Fruit fly (Drosophila melanogaster) whole organism, prepupa: ENCODE data around the gene squ.

ENCODE experiments used
- Blimp-1 ChIP-seq: fragments of 200-800 bp; sonication (Bioruptor generic); optimal IDR thresholded peaks from 3 replicates; lab custom pipeline; 2017; ENCODE audit warnings: missing biosample characterization, missing genetic modification characterization, mild to moderate bottlenecking, moderate library complexity, missing genetic modification reagents
- CG10631 ChIP-seq: fragments of 200-800 bp; sonication (Bioruptor generic); optimal IDR thresholded peaks from 2 replicates; lab custom pipeline; 2016; ENCODE audit warnings: missing biosample characterization, missing genetic modification characterization
- CG10669 ChIP-seq: fragments of 200-800 bp; sonication (Bioruptor generic); optimal IDR thresholded peaks from 3 replicates; lab custom pipeline; 2018; ENCODE audit warnings: missing biosample characterization, mild to moderate bottlenecking, missing genetic modification characterization, moderate library complexity
- CG11294 ChIP-seq: fragments of 200-800 bp; sonication (Bioruptor generic); IDR thresholded peaks from 2 replicates; pipeline ENCODE4 v1.3.6; 2022; ENCODE audit warnings: missing biosample characterization, missing genetic modification characterization
- CG11902 ChIP-seq: fragments of 200-800 bp; sonication (Bioruptor generic); optimal IDR thresholded peaks from 3 replicates; lab custom pipeline; 2016; ENCODE audit warnings: missing biosample characterization, missing genetic modification characterization
- CG1621 ChIP-seq: fragments of 200-800 bp; sonication (Bioruptor generic); optimal IDR thresholded peaks from 3 replicates; lab custom pipeline; 2018; ENCODE audit warnings: missing biosample characterization, mild to moderate bottlenecking, missing genetic modification characterization
- CG16779 ChIP-seq: fragments of 200-800 bp; sonication (Bioruptor generic); optimal IDR thresholded peaks from 3 replicates; lab custom pipeline; 2017; ENCODE audit warnings: missing biosample characterization, mild to moderate bottlenecking, missing genetic modification characterization
- CG3032 ChIP-seq: fragments of 200-800 bp; optimal IDR thresholded peaks from 2 replicates; lab custom pipeline; 2019; ENCODE audit warnings: missing biosample characterization, mild to moderate bottlenecking, missing genetic modification characterization, moderate library complexity
- CG31627 ChIP-seq: fragments of 200-800 bp; sonication (Bioruptor generic); optimal IDR thresholded peaks from 3 replicates; lab custom pipeline; 2016; ENCODE audit warnings: missing biosample characterization, missing genetic modification characterization
- CG32006 ChIP-seq: fragments of 200-800 bp; sonication (Bioruptor generic); optimal IDR thresholded peaks from 3 replicates; lab custom pipeline; 2017; ENCODE audit warnings: missing biosample characterization, mild to moderate bottlenecking, missing genetic modification characterization
- CG34406 ChIP-seq: fragments of 200-800 bp; sonication (Bioruptor generic); optimal IDR thresholded peaks from 3 replicates; lab custom pipeline; 2016; ENCODE audit warnings: missing biosample characterization, missing genetic modification characterization
- CG3919 ChIP-seq: fragments of 200-800 bp; sonication (Bioruptor generic); optimal IDR thresholded peaks from 3 replicates; lab custom pipeline; 2016; ENCODE audit warnings: missing biosample characterization, missing genetic modification characterization
- CG6163 ChIP-seq: fragments of 200-800 bp; sonication (Bioruptor generic); IDR thresholded peaks from 3 replicates; pipeline ENCODE4 v1.3.6; 2022; ENCODE audit warnings: missing biosample characterization, missing genetic modification characterization
- CG6792 ChIP-seq: fragments of 200-800 bp; sonication (Bioruptor generic); optimal IDR thresholded peaks from 3 replicates; lab custom pipeline; 2016; ENCODE audit warnings: missing biosample characterization, missing genetic modification characterization
- CG6854 ChIP-seq: fragments of 200-800 bp; sonication (Bioruptor generic); optimal IDR thresholded peaks from 2 replicates; lab custom pipeline; 2017; ENCODE audit warnings: missing biosample characterization, mild to moderate bottlenecking, missing genetic modification characterization
- CG7368 ChIP-seq: fragments of 200-800 bp; sonication (Bioruptor generic); optimal IDR thresholded peaks from 3 replicates; lab custom pipeline; 2016; ENCODE audit warnings: missing biosample characterization, missing genetic modification characterization
- CG8119 ChIP-seq: fragments of 200-800 bp; sonication (Bioruptor generic); IDR thresholded peaks from 3 replicates; pipeline ENCODE4 v1.3.6; 2022; ENCODE audit warnings: missing biosample characterization, missing genetic modification characterization
- CG8319 ChIP-seq: fragments of 200-800 bp; sonication (Bioruptor generic); optimal IDR thresholded peaks from 3 replicates; lab custom pipeline; 2016; ENCODE audit warnings: missing biosample characterization, missing genetic modification characterization
- Eip75B ChIP-seq: fragments of 200-800 bp; sonication (Bioruptor generic); optimal IDR thresholded peaks from 3 replicates; lab custom pipeline; 2016; ENCODE audit warnings: missing biosample characterization, missing genetic modification characterization
- Eip78C ChIP-seq: fragments of 200-800 bp; sonication (Bioruptor generic); peaks from one replicate; lab custom pipeline; 2016; ENCODE audit warnings: missing biosample characterization, missing genetic modification characterization
- Eip93F ChIP-seq: fragments of 200-800 bp; sonication (Bioruptor generic); optimal IDR thresholded peaks from 2 replicates; lab custom pipeline; 2016; ENCODE audit warnings: missing biosample characterization, mild to moderate bottlenecking, missing genetic modification characterization
- Hr39 ChIP-seq: fragments of 200-800 bp; sonication (Bioruptor generic); optimal IDR thresholded peaks from 2 replicates; lab custom pipeline; 2016; ENCODE audit warnings: missing biosample characterization, missing genetic modification characterization
- Hr4 ChIP-seq: fragments of 200-800 bp; sonication (Bioruptor generic); optimal IDR thresholded peaks from 3 replicates; lab custom pipeline; 2016; ENCODE audit warnings: missing biosample characterization, missing genetic modification characterization
- Lpt ChIP-seq: fragments of 200-800 bp; sonication (Bioruptor generic); optimal IDR thresholded peaks from 3 replicates; lab custom pipeline; 2016; ENCODE audit warnings: missing biosample characterization, missing genetic modification characterization
- Met ChIP-seq: fragments of 200-800 bp; sonication (Bioruptor generic); optimal IDR thresholded peaks from 3 replicates; lab custom pipeline; 2016; ENCODE audit warnings: missing biosample characterization, missing genetic modification characterization
- OdsH ChIP-seq: fragments of 200-800 bp; sonication (Bioruptor generic); optimal IDR thresholded peaks from 3 replicates; lab custom pipeline; 2016; ENCODE audit warnings: missing biosample characterization, missing genetic modification characterization
- Sox102F ChIP-seq: fragments of 200-800 bp; sonication (Bioruptor generic); optimal IDR thresholded peaks from 2 replicates; lab custom pipeline; 2016; ENCODE audit warnings: missing biosample characterization, mild to moderate bottlenecking, missing genetic modification characterization
- Sox14 ChIP-seq: fragments of 200-800 bp; sonication (Bioruptor generic); optimal IDR thresholded peaks from 3 replicates; lab custom pipeline; 2016; ENCODE audit warnings: missing biosample characterization, missing genetic modification characterization
- acj6 ChIP-seq: fragments of 200-800 bp; sonication (Bioruptor generic); optimal IDR thresholded peaks from 3 replicates; lab custom pipeline; 2016; ENCODE audit warnings: missing biosample characterization, missing genetic modification characterization
- cyc ChIP-seq: fragments of 200-800 bp; sonication (Bioruptor generic); optimal IDR thresholded peaks from 3 replicates; lab custom pipeline; 2016; ENCODE audit warnings: missing biosample characterization, missing genetic modification characterization
- dsx ChIP-seq: fragments of 200-800 bp; optimal IDR thresholded peaks from 3 replicates; lab custom pipeline; 2019; ENCODE audit warnings: missing biosample characterization, mild to moderate bottlenecking, missing genetic modification characterization, moderate library complexity; ENCODE audit not compliant: poor library complexity, severe bottlenecking
- eg ChIP-seq: fragments of 200-800 bp; sonication (Bioruptor generic); IDR thresholded peaks from 3 replicates; pipeline ENCODE4 v1.3.6; 2022; ENCODE audit warnings: missing biosample characterization, missing genetic modification characterization
- esn ChIP-seq: fragments of 200-800 bp; sonication (Bioruptor generic); optimal IDR thresholded peaks from 2 replicates; lab custom pipeline; 2016; ENCODE audit warnings: missing biosample characterization, mild to moderate bottlenecking, missing genetic modification characterization, moderate library complexity
- fd59A ChIP-seq: fragments of 200-800 bp; sonication (Bioruptor generic); optimal IDR thresholded peaks from 2 replicates; lab custom pipeline; 2017; ENCODE audit warnings: missing biosample characterization, mild to moderate bottlenecking, missing genetic modification characterization, missing genetic modification reagents
- fkh ChIP-seq: fragments of 200-800 bp; sonication (Bioruptor generic); optimal IDR thresholded peaks from 3 replicates; lab custom pipeline; 2017; ENCODE audit warnings: missing biosample characterization, mild to moderate bottlenecking, missing genetic modification characterization, moderate library complexity
- lz ChIP-seq: fragments of 200-800 bp; sonication (Bioruptor generic); optimal IDR thresholded peaks from 3 replicates; lab custom pipeline; 2016; ENCODE audit warnings: missing biosample characterization, missing genetic modification characterization
- net ChIP-seq: fragments of 200-800 bp; sonication (Bioruptor generic); optimal IDR thresholded peaks from 3 replicates; lab custom pipeline; 2016; ENCODE audit warnings: missing biosample characterization, missing genetic modification characterization
- pdm3 ChIP-seq: fragments of 200-800 bp; sonication (Bioruptor generic); optimal IDR thresholded peaks from 3 replicates; lab custom pipeline; 2016; ENCODE audit warnings: missing biosample characterization, missing genetic modification characterization
- salr ChIP-seq, 2 experiments: fragments of 200-800 bp; sonication (Bioruptor generic); optimal IDR thresholded peaks; 3 replicates each; lab custom pipeline; 2016 to 2018; ENCODE audit warnings: missing biosample characterization in 2 of 2, missing genetic modification characterization in 2 of 2, mild to moderate bottlenecking in 1 of 2
- spab ChIP-seq: fragments of 200-800 bp; sonication (Bioruptor generic); optimal IDR thresholded peaks from 2 replicates; lab custom pipeline; 2017; ENCODE audit warnings: missing biosample characterization, mild to moderate bottlenecking, missing genetic modification characterization, missing genetic modification reagents
- ss ChIP-seq, 2 experiments: fragments of 200-800 bp; sonication (Bioruptor generic); optimal IDR thresholded peaks; 2 replicates in 1 of 2; 3 replicates in 1 of 2; lab custom pipeline; 2017 to 2018; ENCODE audit warnings: mild to moderate bottlenecking in 2 of 2, missing biosample characterization in 2 of 2, missing genetic modification characterization in 2 of 2, moderate library complexity in 1 of 2
- svp ChIP-seq: fragments of 200-800 bp; sonication (Bioruptor generic); peaks from one replicate; lab custom pipeline; 2016; ENCODE audit warnings: missing biosample characterization, missing genetic modification characterization
- vri ChIP-seq: fragments of 200-800 bp; sonication (Bioruptor generic); optimal IDR thresholded peaks from 3 replicates; lab custom pipeline; 2016; ENCODE audit warnings: missing biosample characterization, mild to moderate bottlenecking, missing genetic modification characterization

Gene squ

DNA sequence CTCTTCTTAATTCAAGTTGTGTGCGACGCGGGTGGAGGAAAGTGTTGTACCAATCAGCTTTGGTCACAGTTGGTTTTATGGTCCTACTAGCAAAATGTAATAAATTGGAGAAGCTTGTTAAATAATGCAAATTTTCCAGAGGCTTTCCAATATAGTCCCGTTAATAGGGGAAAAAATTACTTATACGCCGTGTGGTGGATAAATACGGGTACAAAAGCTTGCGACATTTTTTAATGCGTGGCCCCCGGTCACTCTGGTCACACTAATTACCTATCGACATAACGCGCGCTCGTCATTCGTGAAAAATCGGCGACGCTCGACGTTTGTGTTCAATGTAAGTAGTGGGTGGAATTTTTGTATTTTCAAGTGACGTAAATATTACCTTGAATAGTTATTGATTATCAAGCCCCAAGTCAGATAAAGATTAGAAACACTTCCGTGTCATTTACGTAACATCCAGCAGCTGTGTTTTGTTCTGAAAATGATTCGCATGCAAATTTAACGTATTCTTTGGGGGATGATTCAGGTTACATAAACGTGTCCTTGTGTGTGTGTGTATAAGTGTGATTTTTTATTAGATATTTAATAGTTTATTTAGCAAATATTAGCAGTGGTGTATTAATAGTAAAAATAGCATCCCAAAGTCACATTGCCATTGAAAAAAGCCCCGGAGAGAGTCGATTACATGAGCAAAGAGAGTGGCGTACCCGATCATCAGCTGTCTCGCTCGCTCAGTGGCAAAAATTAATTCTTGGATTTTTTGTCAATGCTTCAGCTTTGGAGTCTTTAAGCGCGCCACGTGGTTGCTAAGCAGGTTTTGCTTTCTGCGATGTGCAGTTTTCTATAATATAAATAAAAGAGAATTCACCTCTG lies 40.0 kb downstream of the squ start, which contains the start of gene Cyt-c-p:
TSS of gene Cyt-c-p (plus strand) at position 290 of the 873 bp plus-strand sequence.
- peak; percentile 35 for TF ChIP-seq fkh (GFP tag; lab: Kevin White, UChicago)
- peak; percentile 11 for TF ChIP-seq Eip75B
- peak; percentile 75 for TF ChIP-seq vri (GFP tag; lab: Kevin White, UChicago)
- peak; percentile 0 for TF ChIP-seq CG1621 (tag; lab: Kevin White, UChicago)
- TF ChIP-seq Eip78C: peak; percentile 84
- no peak for TF ChIP-seq acj6 (GFP tag; lab: Kevin White, UChicago)
- peak; percentile 17 for TF ChIP-seq Sox14 (GFP tag; lab: Kevin White, UChicago)
- peak; percentile 1 for TF ChIP-seq CG6854
- peak; percentile 8 for TF ChIP-seq dsx (GFP tag; lab: Kevin White, UChicago)
- no peak for TF ChIP-seq spab
- peak; percentile 21 for TF ChIP-seq esn (GFP tag; lab: Kevin White, UChicago)
- no peak for TF ChIP-seq Sox102F (GFP tag; lab: Kevin White, UChicago)

DNA sequence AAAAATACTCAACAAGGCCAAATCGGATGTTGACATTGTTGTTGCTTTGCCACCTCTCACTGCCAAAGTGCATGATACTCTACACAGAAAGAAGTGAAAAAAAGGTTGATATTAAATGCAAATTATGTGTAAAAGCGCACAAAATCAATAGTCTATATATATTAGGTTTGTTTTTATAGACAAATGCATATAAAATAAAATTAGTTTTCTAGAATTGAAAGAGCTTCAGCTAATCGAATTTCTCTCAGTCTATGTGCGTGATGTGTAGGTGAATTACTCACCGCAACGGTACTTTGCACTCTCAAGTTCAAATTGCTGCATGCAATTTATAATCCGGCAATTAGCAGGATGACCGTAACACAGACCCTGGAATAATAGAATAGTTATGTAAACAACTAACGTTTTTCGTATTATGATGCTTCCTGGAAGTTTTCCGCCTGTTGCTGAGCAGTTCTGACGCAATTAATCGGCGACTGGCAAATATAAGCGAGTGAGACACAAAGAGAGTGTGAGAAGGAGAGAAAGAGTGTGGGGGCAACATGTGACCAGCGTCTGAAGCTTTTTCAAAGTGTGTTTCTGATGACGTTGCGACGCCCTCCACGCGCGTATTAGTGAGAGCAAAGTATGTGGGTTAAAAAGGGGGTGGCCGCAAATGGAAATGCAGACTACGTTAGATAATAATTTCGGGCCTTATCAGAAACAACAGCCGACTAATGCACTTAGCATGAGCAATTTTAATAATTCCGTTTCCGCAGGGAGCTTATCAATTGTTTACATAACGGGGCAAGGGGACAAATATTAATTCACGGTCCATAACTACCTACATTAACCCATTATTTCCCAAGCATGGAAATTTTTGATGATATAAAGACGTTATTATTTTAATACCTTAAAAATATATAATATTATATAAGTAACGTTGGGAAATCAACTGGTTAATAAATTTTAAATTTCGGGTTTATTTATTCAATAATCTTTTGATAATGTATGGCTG lies 41.1 kb downstream of the squ start:
- TF ChIP-seq Blimp-1 (GFP tag; lab: Kevin White, UChicago): peak; percentile 90
- peak; percentile 97 for TF ChIP-seq Hr4 (GFP tag; lab: Kevin White, UChicago)
- peak; percentile 96 for TF ChIP-seq cyc (GFP tag; lab: Kevin White, UChicago)
- peak; percentile 89 for TF ChIP-seq fd59A (GFP tag; lab: Kevin White, UChicago)
- peak; percentile 97 for TF ChIP-seq CG6163 (GFP tag; lab: Robert Waterston, UW)
- TF ChIP-seq CG10669 (GFP tag; lab: Kevin White, UChicago): peak; percentile 95
- peak; percentile 93 for TF ChIP-seq Sox14 (GFP tag; lab: Kevin White, UChicago)
- peak; percentile 98 for TF ChIP-seq CG3919 (GFP tag; lab: Kevin White, UChicago)
- peak; percentile 95 for TF ChIP-seq CG32006 (GFP tag; lab: Kevin White, UChicago)
- TF ChIP-seq Met: peak; percentile 98
- TF ChIP-seq CG11902: peak; percentile 94
- TF ChIP-seq CG34406 (GFP tag; lab: Kevin White, UChicago): peak; percentile 97
- peak; percentile 96 for TF ChIP-seq Sox102F (GFP tag; lab: Kevin White, UChicago)
- peak; percentile 96 for TF ChIP-seq CG8319
- TF ChIP-seq CG16779 (tag; lab: Kevin White, UChicago): peak; percentile 82
- peak; percentile 81 to 96 for TF ChIP-seq salr (GFP tag; optimal IDR thresholded peaks at IDR 0.05; lab: Kevin White, UChicago)
- TF ChIP-seq ss (GFP tag; optimal IDR thresholded peaks at IDR 0.05; lab: Kevin White, UChicago): peak; percentile 95 to 96
- peak; percentile 98 for TF ChIP-seq vri (GFP tag; lab: Kevin White, UChicago)
- TF ChIP-seq acj6 (GFP tag; lab: Kevin White, UChicago): peak; percentile 96
- TF ChIP-seq net (GFP tag; lab: Kevin White, UChicago): peak; percentile 97
- peak; percentile 95 for TF ChIP-seq CG31627
- peak; percentile 94 for TF ChIP-seq Lpt (GFP tag; lab: Kevin White, UChicago)
- TF ChIP-seq CG3032 (tag; lab: Kevin White, UChicago): peak; percentile 94
- peak; percentile 97 for TF ChIP-seq CG8119 (GFP tag; lab: Robert Waterston, UW)
- TF ChIP-seq Eip75B: peak; percentile 97
- TF ChIP-seq fkh (GFP tag; lab: Kevin White, UChicago): peak; percentile 49
- TF ChIP-seq pdm3 (GFP tag; lab: Kevin White, UChicago): peak; percentile 96
- TF ChIP-seq lz (GFP tag; lab: Kevin White, UChicago): peak; percentile 95
- TF ChIP-seq CG6854: peak; percentile 85
- peak; percentile 97 for TF ChIP-seq eg (GFP tag; lab: Robert Waterston, UW)
- TF ChIP-seq Hr39: peak; percentile 95
- peak; percentile 95 for TF ChIP-seq Eip93F (GFP tag; lab: Kevin White, UChicago)
- peak; percentile 94 for TF ChIP-seq CG6792 (GFP tag; lab: Kevin White, UChicago)
- TF ChIP-seq CG11294 (GFP tag; lab: Robert Waterston, UW): peak; percentile 94
- TF ChIP-seq spab: peak; percentile 92
- TF ChIP-seq svp (GFP tag; lab: Kevin White, UChicago): peak; percentile 99
- TF ChIP-seq CG7368 (GFP tag; lab: Kevin White, UChicago): peak; percentile 96
- peak; percentile 97 for TF ChIP-seq OdsH (GFP tag; lab: Kevin White, UChicago)
- TF ChIP-seq CG10631 (GFP tag; lab: Kevin White, UChicago): peak; percentile 97
